Fruit fly (Drosophila melanogaster) whole organism, embryonic: ENCODE data around the gene Eig71Ek.
A peak's percentile ranks its signal among the peaks of the same experiment; 100 is the strongest.

Source experiments
- C15 ChIP-seq: fragments of 200-800 bp; sonication (Bioruptor generic); IDR thresholded peaks from 3 replicates; pipeline ENCODE4 v1.3.6; 2022; ENCODE audit warnings: missing biosample characterization, missing genetic modification characterization
- CG1024 ChIP-seq: fragments of 200-800 bp; sonication (Bioruptor generic); IDR thresholded peaks from 2 replicates; pipeline ENCODE4 v1.3.6; 2022; ENCODE audit warnings: missing biosample characterization, missing genetic modification characterization
- CG10979 ChIP-seq: fragments of 200-800 bp; sonication (Bioruptor generic); optimal IDR thresholded peaks from 2 replicates; lab custom pipeline; 2018; ENCODE audit warnings: missing biosample characterization, mild to moderate bottlenecking, missing genetic modification characterization, moderate library complexity
- CG14860 ChIP-seq: fragments of 200-800 bp; sonication (Bioruptor generic); IDR thresholded peaks from 3 replicates; pipeline ENCODE4 v1.3.6; 2022; ENCODE audit warnings: missing biosample characterization, missing genetic modification characterization; ENCODE audit not compliant: partially characterized antibody
- CG2199 ChIP-seq: fragments of 200-800 bp; sonication (Bioruptor generic); IDR thresholded peaks from 3 replicates; pipeline ENCODE4 v1.3.6; 2022; ENCODE audit warnings: missing biosample characterization, missing genetic modification characterization
- CG33213 ChIP-seq: fragments of 200-800 bp; sonication (Bioruptor generic); optimal IDR thresholded peaks from 3 replicates; lab custom pipeline; 2016; ENCODE audit warnings: missing biosample characterization, missing genetic modification characterization
- CG4360 ChIP-seq: fragments of 200-800 bp; sonication (Bioruptor generic); IDR thresholded peaks from 2 replicates; pipeline ENCODE4 v1.3.6; 2022; ENCODE audit warnings: missing biosample characterization, missing genetic modification characterization
- CG4404 ChIP-seq: fragments of 200-800 bp; sonication (Bioruptor generic); IDR thresholded peaks from 2 replicates; pipeline ENCODE4 v1.3.6; 2022; ENCODE audit warnings: missing biosample characterization, missing genetic modification characterization
- CG4617 ChIP-seq: fragments of 200-800 bp; sonication (Bioruptor generic); optimal IDR thresholded peaks from 3 replicates; lab custom pipeline; 2016; ENCODE audit warnings: missing biosample characterization, missing genetic modification characterization, borderline replicate concordance
- CTCF ChIP-seq: fragments of 200-800 bp; sonication (Bioruptor generic); optimal IDR thresholded peaks from 2 replicates; lab custom pipeline; 2017; ENCODE audit warnings: missing biosample characterization, mild to moderate bottlenecking, missing genetic modification characterization, moderate library complexity
- Ets65A ChIP-seq: fragments of 200-800 bp; sonication (Bioruptor generic); peaks from one replicate; lab custom pipeline; 2016; ENCODE audit warnings: missing biosample characterization, missing genetic modification characterization
- HLH3B ChIP-seq: fragments of 200-800 bp; sonication (Bioruptor generic); IDR thresholded peaks from 2 replicates; pipeline ENCODE4 v1.3.6; 2022; ENCODE audit warnings: missing biosample characterization, missing genetic modification characterization
- Hmx ChIP-seq: fragments of 200-800 bp; sonication (Bioruptor generic); optimal IDR thresholded peaks from 2 replicates; lab custom pipeline; 2016; ENCODE audit warnings: missing biosample characterization, missing genetic modification characterization
- Hr51 ChIP-seq, 2 experiments: fragments of 200-800 bp; sonication (Bioruptor generic); optimal IDR thresholded peaks; 2 replicates in 1 of 2; 3 replicates in 1 of 2; lab custom pipeline; 2016 to 2018; ENCODE audit warnings: missing biosample characterization in 2 of 2, missing genetic modification characterization in 2 of 2, mild to moderate bottlenecking in 1 of 2, moderate library complexity in 1 of 2
- Meics ChIP-seq: fragments of 200-800 bp; sonication (Bioruptor generic); optimal IDR thresholded peaks from 2 replicates; lab custom pipeline; 2017; ENCODE audit warnings: missing biosample characterization, mild to moderate bottlenecking, missing genetic modification characterization
- Nf-YA ChIP-seq: fragments of 200-800 bp; sonication (Bioruptor generic); IDR thresholded peaks from 2 replicates; pipeline ENCODE4 v1.3.6; 2022; ENCODE audit warnings: missing biosample characterization, missing genetic modification characterization
- Ravus ChIP-seq: fragments of 200-800 bp; sonication (Bioruptor generic); IDR thresholded peaks from 2 replicates; pipeline ENCODE4 v1.3.6; 2022; ENCODE audit warnings: missing biosample characterization, missing genetic modification characterization
- Rfx ChIP-seq: fragments of 200-800 bp; sonication (Bioruptor generic); IDR thresholded peaks from 2 replicates; pipeline ENCODE4 v1.3.6; 2022; ENCODE audit warnings: missing biosample characterization, missing genetic modification characterization
- cad ChIP-seq: fragments of >200 bp; optimal IDR thresholded peaks from 2 replicates; lab custom pipeline; 2017; ENCODE audit warnings: missing biosample characterization, missing genetic modification characterization
- chm ChIP-seq: fragments of 200-800 bp; sonication (Bioruptor generic); IDR thresholded peaks from 2 replicates; pipeline ENCODE4 v1.3.6; 2022; ENCODE audit warnings: missing biosample characterization, missing genetic modification characterization
- croc ChIP-seq: fragments of 200-800 bp; sonication (Bioruptor generic); conservative IDR thresholded peaks from 3 replicates; pipeline ENCODE4 v1.3.6; 2022; ENCODE audit warnings: missing biosample characterization, missing genetic modification characterization
- ems ChIP-seq: fragments of 200-800 bp; sonication (Bioruptor generic); optimal IDR thresholded peaks from 3 replicates; lab custom pipeline; 2016; ENCODE audit warnings: missing biosample characterization, missing genetic modification characterization
- her ChIP-seq: fragments of 200-800 bp; sonication (Bioruptor generic); optimal IDR thresholded peaks from 2 replicates; lab custom pipeline; 2016; ENCODE audit warnings: missing biosample characterization, missing genetic modification characterization
- luna ChIP-seq: fragments of 200-800 bp; sonication (Bioruptor generic); optimal IDR thresholded peaks from 2 replicates; lab custom pipeline; 2016; ENCODE audit warnings: missing biosample characterization, missing genetic modification characterization
- nmo ChIP-seq: fragments of 200-800 bp; sonication (Bioruptor generic); optimal IDR thresholded peaks from 2 replicates; lab custom pipeline; 2018; ENCODE audit warnings: missing biosample characterization, mild to moderate bottlenecking, missing genetic modification characterization, moderate library complexity
- pum ChIP-seq: fragments of 200-800 bp; sonication (Bioruptor generic); optimal IDR thresholded peaks from 2 replicates; lab custom pipeline; 2016; ENCODE audit warnings: missing biosample characterization, missing genetic modification characterization
- tll ChIP-seq, 2 experiments: fragments of 200-800 bp in 1 of 2; fragments of >200 bp in 1 of 2; sonication (Bioruptor generic) in 1 of 2; optimal IDR thresholded peaks; 2 replicates each; lab custom pipeline; 2017 to 2019; ENCODE audit warnings: missing biosample characterization in 2 of 2, missing genetic modification characterization in 2 of 2, mild to moderate bottlenecking in 1 of 2, moderate library complexity in 1 of 2
- twi ChIP-seq: fragments of 200-800 bp; optimal IDR thresholded peaks from 2 replicates; lab custom pipeline; 2019; ENCODE audit warnings: missing biosample characterization, mild to moderate bottlenecking, missing genetic modification characterization, moderate library complexity
- zen ChIP-seq: fragments of 200-800 bp; sonication (Bioruptor generic); optimal IDR thresholded peaks from 3 replicates; lab custom pipeline; 2018; ENCODE audit warnings: missing biosample characterization, mild to moderate bottlenecking, missing genetic modification characterization, moderate library complexity

Gene Eig71Ek

dm6 chr3L:15710125-15710524 is 49.1 kb downstream of the Eig71Ek start:
- TF ChIP-seq luna (GFP tag; lab: Kevin White, UChicago) (no peak), C15 (no peak), Ets65A (peak; percentile 28), CG2199 (GFP tag; lab: Robert Waterston, UW) (peak; percentile 70; the same call in 2 of the 3 replicates), HLH3B (GFP tag; lab: Robert Waterston, UW) (no peak), Hmx (GFP tag; lab: Kevin White, UChicago) (no peak), CG14860 (GFP tag; lab: Robert Waterston, UW) (no peak), Nf-YA (GFP tag; lab: Robert Waterston, UW) (no peak), nmo (no peak), Hr51 (GFP tag; optimal IDR thresholded peaks at IDR 0.05; lab: Kevin White, UChicago) (no peak), pum (GFP tag; lab: Kevin White, UChicago) (no peak), CG4360 (GFP tag; lab: Robert Waterston, UW) (peak; percentile 9; the same call in 1 of the 2 replicates), CG4617 (GFP tag; lab: Kevin White, UChicago) (no peak), CG33213 (GFP tag; lab: Kevin White, UChicago) (no peak), twi (peak; percentile 90), ems (GFP tag; lab: Kevin White, UChicago) (no peak), CG1024 (GFP tag; lab: Robert Waterston, UW) (no peak), CG10979 (tag; lab: Kevin White, UChicago) (no peak), zen (tag; lab: Kevin White, UChicago) (no peak), croc (GFP tag; lab: Robert Waterston, UW) (no peak), chm (GFP tag; lab: Robert Waterston, UW) (no peak), Meics (GFP tag; lab: Kevin White, UChicago) (no peak), her (GFP tag; lab: Kevin White, UChicago) (no peak), CTCF (GFP tag; lab: Kevin White, UChicago) (no peak), Ravus (no peak)

dm6 chr3L:15711164-15711563 is 50.1 kb downstream of the Eig71Ek start:
- TF ChIP-seq CG4360 (GFP tag; lab: Robert Waterston, UW) (peak; percentile 65; the same call in 1 of the 2 replicates), zen (tag; lab: Kevin White, UChicago) (peak; percentile 16), cad (GFP tag; lab: Kevin White, UChicago) (peak; percentile 88), CG4404 (GFP tag; lab: Robert Waterston, UW) (no peak), Rfx (GFP tag; lab: Robert Waterston, UW) (no peak), tll (GFP tag; optimal IDR thresholded peaks at IDR 0.05; lab: Kevin White, UChicago) (peak in 1 of 2 experiments; percentile 79)
- TF ChIP-seq, all 482 proteins: peak for 4
